Worm (Caenorhabditis elegans) whole organism, L2 larva: ENCODE measurements around the gene C15F1.8.
A peak's percentile ranks its signal among the peaks of the same experiment; 100 is the strongest.

Experiments
- F13H6.1 ChIP-seq: sonication (generic microtip); optimal IDR thresholded peaks from 2 replicates; lab custom pipeline; 2016; ENCODE audit warnings: missing genetic modification characterization, missing compliant biosample characterization
- R02D3.7 ChIP-seq: fragments of 150-350 bp; optimal IDR thresholded peaks from 2 replicates; lab custom pipeline; 2014; ENCODE audit warnings: missing biosample characterization, missing genetic modification characterization
- ama-1 ChIP-seq: fragments of 150-350 bp; optimal IDR thresholded peaks from 2 replicates; lab custom pipeline; 2018; ENCODE audit warnings: inconsistent platforms
- blmp-1 ChIP-seq: sonication (generic microtip); optimal IDR thresholded peaks from 2 replicates; lab custom pipeline; 2017; ENCODE audit warnings: missing genetic modification characterization, mild to moderate bottlenecking, missing compliant biosample characterization, antibody characterized with exemption, moderate library complexity; ENCODE audit not compliant: insufficient read depth
- ceh-16 ChIP-seq: fragments of 150-350 bp; optimal IDR thresholded peaks from 2 replicates; lab custom pipeline; 2014; ENCODE audit warnings: missing biosample characterization, missing genetic modification characterization
- egl-27 ChIP-seq: sonication (generic microtip); optimal IDR thresholded peaks from 3 replicates; lab custom pipeline; 2017; ENCODE audit warnings: missing biosample characterization, missing genetic modification reagents, missing genetic modification characterization
- elt-1 ChIP-seq: fragments of 150-350 bp; optimal IDR thresholded peaks from 2 replicates; lab custom pipeline; 2014; ENCODE audit warnings: missing biosample characterization, missing genetic modification characterization
- lin-11 ChIP-seq: fragments of 150-350 bp; sonication (generic microtip); optimal IDR thresholded peaks from 2 replicates; lab custom pipeline; 2014; ENCODE audit warnings: missing biosample characterization, missing genetic modification characterization, inconsistent platforms, mixed read lengths
- lin-13 ChIP-seq: fragments of 150-350 bp; optimal IDR thresholded peaks from 2 replicates; lab custom pipeline; 2014; ENCODE audit warnings: missing biosample characterization, missing genetic modification reagents, missing genetic modification characterization
- nhr-237 ChIP-seq: fragments of 150-350 bp; optimal IDR thresholded peaks from 2 replicates; lab custom pipeline; 2014; ENCODE audit warnings: missing biosample characterization, missing genetic modification characterization
- skn-1 ChIP-seq: sonication (generic microtip); optimal IDR thresholded peaks from 2 replicates; lab custom pipeline; 2017; ENCODE audit warnings: missing biosample characterization, missing genetic modification characterization
- snpc-4 ChIP-seq: fragments of 150-350 bp; optimal IDR thresholded peaks from 2 replicates; lab custom pipeline; 2014; ENCODE audit warnings: missing biosample characterization, missing genetic modification characterization
- zag-1 ChIP-seq: fragments of 150-350 bp; optimal IDR thresholded peaks from 2 replicates; lab custom pipeline; 2014; ENCODE audit warnings: missing biosample characterization, missing genetic modification characterization
- ztf-4 ChIP-seq: fragments of 150-350 bp; optimal IDR thresholded peaks from 2 replicates; lab custom pipeline; 2014; ENCODE audit warnings: missing biosample characterization, missing genetic modification characterization

DNA sequence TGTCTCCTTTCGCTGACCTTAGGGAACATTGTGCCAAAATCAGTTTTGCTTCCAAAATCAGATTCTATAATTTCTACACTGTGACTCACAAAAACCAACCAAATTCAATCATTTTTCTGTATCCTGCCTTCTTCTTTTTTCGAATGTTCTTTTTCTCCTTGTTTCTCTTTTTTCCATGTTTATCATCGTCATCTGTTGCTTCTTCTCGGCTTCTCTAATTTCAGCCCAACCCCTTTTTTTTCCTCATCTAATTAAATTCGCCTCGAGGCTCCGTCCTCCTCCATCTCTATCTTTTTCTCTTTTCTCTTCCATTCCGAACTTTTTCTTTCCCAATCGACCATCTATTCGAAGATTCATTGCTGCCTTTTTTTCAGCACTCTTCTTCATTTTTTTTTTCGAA is 17.0 kb upstream of the C15F1.8 start, which contains the start of gene unc-104:
- TF ChIP-seq nhr-237 (tag; lab: Kevin White, UChicago) (no peak), blmp-1 (no peak), lin-11 (no peak), F13H6.1 (tag; lab: Kevin White, UChicago) (no peak), zag-1 (tag; lab: Kevin White, UChicago) (peak; percentile 24), elt-1 (tag; lab: Kevin White, UChicago) (no peak), snpc-4 (no peak), ceh-16 (tag; lab: Kevin White, UChicago) (no peak), egl-27 (tag; lab: Kevin White, UChicago) (no peak), skn-1 (tag; lab: Kevin White, UChicago) (no peak), ztf-4 (no peak), ama-1 (lab: Kevin White, UChicago) (no peak), R02D3.7 (tag; lab: Kevin White, UChicago) (no peak), lin-13 (GFP tag; lab: Kevin White, UChicago) (no peak)
